Worm (Caenorhabditis elegans) whole organism, L1 larva: ENCODE data around the gene F11D11.3.

Source experiments
- aly-2 ChIP-seq: fragments of 150-350 bp; optimal IDR thresholded peaks from 2 replicates; lab custom pipeline; 2014; ENCODE audit warnings: missing biosample characterization, missing genetic modification characterization
- lin-13 ChIP-seq: fragments of 150-350 bp; optimal IDR thresholded peaks from 2 replicates; lab custom pipeline; 2014; ENCODE audit warnings: missing biosample characterization, missing genetic modification reagents, missing genetic modification characterization
- nhr-12 ChIP-seq: sonication (generic microtip); optimal IDR thresholded peaks from 2 replicates; lab custom pipeline; 2017; ENCODE audit warnings: missing biosample characterization, missing genetic modification characterization
- nhr-28 ChIP-seq: fragments of 150-350 bp; optimal IDR thresholded peaks from 2 replicates; lab custom pipeline; 2014; ENCODE audit warnings: missing biosample characterization, missing genetic modification characterization
- nhr-90 ChIP-seq: sonication (generic microtip); optimal IDR thresholded peaks from 2 replicates; lab custom pipeline; 2016; ENCODE audit warnings: mild to moderate bottlenecking, missing genetic modification characterization, missing compliant biosample characterization; ENCODE audit not compliant: poor library complexity
- pag-3 ChIP-seq: sonication (generic microtip); optimal IDR thresholded peaks from 2 replicates; lab custom pipeline; 2017; ENCODE audit warnings: missing genetic modification characterization, mild to moderate bottlenecking, missing compliant biosample characterization, antibody characterized with exemption, borderline replicate concordance; ENCODE audit not compliant: insufficient read depth
- sptf-1 ChIP-seq: fragments of 150-350 bp; optimal IDR thresholded peaks from 2 replicates; lab custom pipeline; 2014; ENCODE audit warnings: missing biosample characterization, missing genetic modification characterization
- unc-62 ChIP-seq: fragments of 150-350 bp; optimal IDR thresholded peaks from 2 replicates; lab custom pipeline; 2014; ENCODE audit warnings: missing biosample characterization, missing genetic modification reagents, missing genetic modification characterization

- no peak for TF ChIP-seq aly-2 (tag; lab: Kevin White, UChicago)
- no peak for TF ChIP-seq sptf-1 (tag; lab: Kevin White, UChicago)
- no peak for TF ChIP-seq pag-3 (tag; lab: Kevin White, UChicago)
- TF ChIP-seq nhr-28, result no peak
- TF ChIP-seq nhr-12, result no peak
- TF ChIP-seq lin-13 (GFP tag; lab: Kevin White, UChicago), result no peak
- no peak for TF ChIP-seq nhr-90 (tag; lab: Kevin White, UChicago)
- no peak for TF ChIP-seq unc-62 (GFP tag; lab: Kevin White, UChicago)
These were observed 30.6 kb downstream of the F11D11.3 start, which contains the start of gene asp-19 for ce11 chrV:18729324-18729924.
